Fruit fly (Drosophila melanogaster) S2 (cell line): ENCODE measurements around the gene bc10.

Source experiments
- CG8478 ChIP-seq: fragments of >200 bp; optimal IDR thresholded peaks from 2 replicates; lab custom pipeline; 2018
- CTCF ChIP-seq, 2 experiments: fragments of >200 bp; optimal IDR thresholded peaks; 2 replicates each; lab custom pipeline; 2018

bc10 gene

DNA sequence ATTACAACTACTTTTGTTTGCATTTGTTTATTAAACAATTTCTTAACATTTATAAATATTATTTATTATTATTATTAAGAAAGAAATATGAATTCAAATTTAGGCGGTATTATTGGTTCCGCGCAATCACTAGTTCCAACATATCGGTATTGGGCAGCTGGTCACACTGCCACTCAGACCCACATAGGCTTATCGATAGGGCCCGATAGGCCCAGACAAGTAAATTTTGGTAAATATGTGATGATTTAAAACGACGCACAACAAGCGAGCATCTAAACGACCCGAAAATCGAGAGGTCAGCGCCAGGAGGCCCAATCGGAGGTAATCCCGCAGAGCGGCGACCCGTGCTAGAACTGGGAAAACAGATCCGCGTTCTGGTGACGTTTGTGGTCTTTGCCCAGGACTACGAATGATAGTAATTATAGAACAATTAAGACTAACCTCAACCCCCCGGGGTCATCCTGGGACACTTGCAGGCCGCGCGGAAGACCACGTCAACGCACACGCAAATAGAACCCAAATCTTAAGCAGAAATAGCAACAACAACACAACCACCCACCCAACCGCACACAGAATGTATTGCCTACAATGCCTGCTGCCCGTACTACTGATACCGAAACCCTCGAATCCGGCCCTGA is at the start of gene bc10:
Gene bc10 (plus strand): TSS at position 181 of the 638 bp plus-strand sequence.
- TF ChIP-seq CTCF (optimal IDR thresholded peaks at IDR 0.05; lab: Kevin White, UChicago), result no peak
- TF ChIP-seq CG8478 (lab: Kevin White, UChicago), result no peak

DNA sequence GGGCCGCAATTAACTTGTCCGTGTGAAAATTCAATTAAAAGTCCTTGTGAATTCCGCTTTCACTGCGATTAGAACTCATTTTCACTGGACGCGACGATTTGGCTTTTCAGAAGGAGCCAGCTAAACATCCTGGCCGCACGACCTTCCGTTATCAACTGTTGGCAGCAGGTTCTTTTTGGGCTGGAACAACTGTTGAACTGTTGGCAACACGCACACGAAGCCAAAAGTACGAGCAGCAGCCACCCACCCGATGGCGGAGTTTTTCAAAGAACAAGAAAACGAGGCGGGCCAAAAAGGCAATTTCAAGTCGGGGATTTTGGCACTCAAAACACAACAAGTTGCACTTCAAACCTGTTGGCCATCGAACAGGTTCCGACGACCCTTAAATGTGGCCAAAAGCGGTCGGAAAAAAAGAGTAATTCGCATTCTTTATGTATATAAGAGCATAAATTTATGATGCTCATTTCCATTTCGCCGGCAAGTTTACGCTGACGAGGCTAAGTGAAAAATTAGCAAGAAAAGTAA is 42.1 kb upstream of the bc10 start:
- TF ChIP-seq CG8478 (lab: Kevin White, UChicago), result no peak
- no peak for TF ChIP-seq CTCF (optimal IDR thresholded peaks at IDR 0.05; lab: Kevin White, UChicago)

DNA sequence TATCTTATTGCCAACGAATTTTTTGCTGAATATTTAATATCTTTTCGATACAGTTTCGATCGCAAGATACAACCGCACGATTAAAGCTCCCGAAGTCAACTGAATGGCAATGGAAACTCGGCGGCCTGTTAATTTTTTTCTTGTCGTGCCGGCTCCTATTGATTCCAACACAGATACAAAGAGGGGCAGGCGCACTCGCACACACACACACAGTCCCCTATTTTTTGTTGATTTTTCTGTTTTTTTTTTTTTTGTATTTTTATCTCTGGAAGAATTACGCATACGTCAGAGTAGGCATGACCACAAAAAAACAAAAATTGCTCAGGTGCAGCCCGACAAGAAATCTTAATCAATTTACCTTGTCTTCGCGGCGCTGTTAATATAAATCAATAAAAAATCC is 35.8 kb upstream of the bc10 start, which contains the start of gene Lkr:
Gene Lkr (minus strand): TSS at position 101 of the 400 bp plus-strand sequence.
- TF ChIP-seq CG8478 (lab: Kevin White, UChicago) (no peak), CTCF (optimal IDR thresholded peaks at IDR 0.05; lab: Kevin White, UChicago) (no peak)

DNA sequence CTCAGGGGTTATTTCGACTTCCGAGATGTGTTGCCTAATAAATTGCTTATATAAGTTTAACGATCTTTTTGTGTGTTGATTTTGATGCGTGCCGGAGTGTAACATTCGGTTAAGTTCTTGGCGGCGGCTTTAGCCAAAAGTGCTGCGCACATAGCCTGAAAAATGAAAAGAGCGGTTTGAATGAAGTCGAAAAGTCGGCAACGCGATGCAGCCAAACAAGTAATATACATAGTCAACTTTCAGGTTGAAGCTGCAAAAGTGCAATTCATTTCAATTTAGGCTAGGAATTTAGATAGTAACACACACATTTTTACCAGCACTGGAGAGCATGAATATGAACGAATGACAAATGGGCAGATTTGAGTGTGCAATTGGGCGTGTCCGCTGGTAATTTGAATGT is 30.8 kb upstream of the bc10 start:
- no peak for TF ChIP-seq CG8478 (lab: Kevin White, UChicago)
- TF ChIP-seq CTCF (optimal IDR thresholded peaks at IDR 0.05; lab: Kevin White, UChicago), result no peak

DNA sequence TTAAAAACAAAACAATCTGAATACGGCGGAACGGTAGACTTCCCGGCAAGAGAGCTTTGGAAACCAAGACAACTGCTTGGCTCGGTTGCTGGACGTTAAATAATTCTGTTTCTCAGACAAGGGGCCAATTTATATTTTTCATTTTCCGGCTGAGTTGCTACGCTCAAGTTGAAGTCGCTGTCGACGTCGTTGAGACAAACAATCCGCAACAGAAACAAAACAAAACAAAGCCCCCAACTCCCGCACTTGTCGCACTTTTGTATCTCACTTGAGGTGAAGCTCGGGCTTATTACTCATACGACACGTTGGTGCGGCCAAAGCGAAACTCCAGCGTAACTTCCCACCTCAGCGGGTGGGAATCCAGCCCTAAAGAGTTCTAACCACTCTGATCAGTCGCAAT is 29.4 kb upstream of the bc10 start, which contains the start of gene CG13285:
Gene CG13285 (minus strand): TSS at position 101 of the 400 bp plus-strand sequence.
- TF ChIP-seq CTCF (optimal IDR thresholded peaks at IDR 0.05; lab: Kevin White, UChicago), result no peak
- TF ChIP-seq CG8478 (lab: Kevin White, UChicago), result no peak

DNA sequence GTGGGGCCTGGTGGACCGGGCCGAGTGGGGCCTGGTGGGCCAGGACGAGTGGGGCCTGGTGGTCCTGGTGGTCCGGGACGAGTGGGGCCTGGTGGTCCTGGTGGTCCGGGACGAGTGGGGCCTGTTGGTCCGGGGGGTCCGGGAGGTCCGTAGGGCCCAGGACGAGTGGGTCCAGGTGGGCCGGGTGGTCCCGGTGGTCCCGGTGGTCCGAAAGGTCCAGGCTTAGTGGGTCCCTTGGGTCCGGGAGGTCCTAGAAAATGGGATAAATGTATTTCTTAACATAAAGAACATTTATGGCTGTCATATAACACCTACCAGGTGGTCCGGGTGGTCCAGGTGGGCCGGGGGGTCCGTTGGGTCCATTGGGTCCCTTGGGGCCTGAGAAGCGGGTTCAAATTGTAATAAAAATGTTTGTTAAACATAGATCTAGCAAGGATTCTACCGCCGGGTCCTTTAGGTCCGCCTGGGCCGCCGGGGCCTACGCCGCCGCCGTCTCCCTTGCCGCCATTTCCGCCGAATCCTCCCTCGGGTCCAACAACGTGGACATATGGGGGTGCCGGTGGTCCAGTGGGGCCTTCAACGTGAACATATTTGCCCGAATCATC is 24.3 kb upstream of the bc10 start:
- TF ChIP-seq CTCF (optimal IDR thresholded peaks at IDR 0.05; lab: Kevin White, UChicago), result no peak
- TF ChIP-seq CG8478 (lab: Kevin White, UChicago), result no peak

DNA sequence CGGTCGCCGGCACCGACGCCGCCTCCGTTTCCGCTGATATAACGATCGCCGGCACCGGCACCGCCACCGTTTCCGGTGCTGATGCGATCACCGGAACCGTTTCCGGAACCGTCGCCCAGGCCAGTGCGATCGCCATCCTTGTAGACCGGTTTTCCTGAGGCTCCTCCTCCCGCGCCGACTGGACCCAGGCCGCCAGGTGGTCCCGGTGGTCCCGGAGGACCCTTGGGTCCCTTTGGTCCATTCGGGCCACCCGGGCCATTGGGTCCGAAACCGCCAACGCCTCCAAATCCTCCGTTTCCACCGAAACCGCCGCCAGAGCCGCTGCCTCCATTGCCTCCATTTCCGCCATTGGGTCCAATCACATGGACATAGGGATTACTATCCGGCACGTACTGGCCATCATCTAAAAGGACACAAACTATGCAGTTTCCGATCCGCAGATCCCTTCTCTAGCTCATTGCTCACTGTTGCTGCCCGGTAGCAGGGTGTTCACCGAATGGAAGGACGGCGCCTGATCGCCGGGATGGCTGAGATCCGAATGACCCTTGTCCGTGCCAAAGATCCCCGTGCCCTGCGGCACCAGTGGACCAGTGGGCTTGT is 22.2 kb upstream of the bc10 start:
- TF ChIP-seq CG8478 (lab: Kevin White, UChicago), result no peak
- TF ChIP-seq CTCF (optimal IDR thresholded peaks at IDR 0.05; lab: Kevin White, UChicago), result no peak

DNA sequence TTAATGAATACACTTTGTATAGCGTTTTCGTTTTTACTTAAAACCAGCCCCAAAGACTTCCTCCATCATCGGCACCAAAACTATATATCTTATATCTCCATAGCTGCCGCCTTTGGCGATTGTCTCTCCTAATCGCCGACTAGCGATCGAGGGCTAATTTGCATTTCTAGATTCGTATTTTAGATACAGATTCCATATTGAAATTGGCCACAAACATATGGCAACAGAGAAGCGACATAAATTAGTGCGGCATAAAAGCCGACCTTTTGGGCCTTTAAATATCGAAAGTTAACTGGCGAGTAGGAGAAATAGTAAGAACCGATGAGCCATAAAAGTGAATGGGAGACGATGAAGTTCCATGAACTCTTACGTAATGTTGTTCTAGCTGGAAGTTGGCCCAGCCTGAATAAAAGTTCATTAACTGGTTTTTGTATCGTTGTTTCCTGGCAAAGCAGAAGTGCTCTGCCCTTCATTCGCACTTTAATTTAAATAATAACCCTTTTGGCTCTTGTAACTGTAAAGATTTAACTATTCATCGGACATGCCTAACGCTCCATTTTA is 16.4 kb upstream of the bc10 start:
- TF ChIP-seq CTCF (optimal IDR thresholded peaks at IDR 0.05; lab: Kevin White, UChicago) (no peak), CG8478 (lab: Kevin White, UChicago) (no peak)

DNA sequence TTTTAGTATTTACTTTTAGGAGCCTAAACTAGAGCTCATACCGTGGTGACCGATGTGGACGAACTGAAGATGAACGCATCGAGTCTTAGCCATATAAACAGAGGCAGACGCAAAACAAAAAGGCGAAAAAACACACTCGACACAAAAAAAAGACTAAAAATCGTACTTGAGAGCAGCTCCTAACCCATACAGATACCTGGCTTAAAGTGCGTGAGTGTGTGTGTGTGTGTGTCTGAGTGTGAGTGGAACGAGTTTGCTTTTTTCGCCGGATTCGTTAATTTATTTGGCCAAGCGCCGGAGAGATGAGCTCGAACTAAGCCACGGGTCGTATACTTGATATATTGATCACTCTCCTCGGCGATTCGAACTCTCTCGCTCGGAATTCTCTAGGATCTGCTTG is 13.9 kb upstream of the bc10 start, which contains the start of gene frm:
Gene frm (minus strand): TSS at position 73 of the 400 bp plus-strand sequence.
- TF ChIP-seq CG8478 (lab: Kevin White, UChicago) (no peak), CTCF (optimal IDR thresholded peaks at IDR 0.05; lab: Kevin White, UChicago) (no peak)

DNA sequence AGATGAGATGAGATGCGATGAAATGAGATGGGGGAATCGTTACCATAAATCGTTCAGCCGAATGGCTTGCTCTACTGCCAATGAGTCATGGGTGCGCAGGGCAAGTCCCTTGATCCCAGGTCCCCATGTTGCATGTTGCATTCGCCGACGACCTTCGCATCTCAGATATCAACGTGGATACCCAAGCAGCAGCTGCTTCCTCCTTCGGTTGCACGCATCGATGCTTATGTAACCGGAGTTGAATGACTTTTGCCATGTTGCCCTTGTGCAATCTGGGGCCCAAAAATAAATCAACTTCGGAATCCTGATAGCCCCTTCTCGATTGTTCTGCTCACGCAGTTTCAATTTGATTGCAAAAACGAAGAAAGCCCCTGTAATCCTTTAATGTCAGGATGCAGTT is 11.3 kb upstream of the bc10 start:
- TF ChIP-seq CTCF (optimal IDR thresholded peaks at IDR 0.05; lab: Kevin White, UChicago), result no peak
- no peak for TF ChIP-seq CG8478 (lab: Kevin White, UChicago)

DNA sequence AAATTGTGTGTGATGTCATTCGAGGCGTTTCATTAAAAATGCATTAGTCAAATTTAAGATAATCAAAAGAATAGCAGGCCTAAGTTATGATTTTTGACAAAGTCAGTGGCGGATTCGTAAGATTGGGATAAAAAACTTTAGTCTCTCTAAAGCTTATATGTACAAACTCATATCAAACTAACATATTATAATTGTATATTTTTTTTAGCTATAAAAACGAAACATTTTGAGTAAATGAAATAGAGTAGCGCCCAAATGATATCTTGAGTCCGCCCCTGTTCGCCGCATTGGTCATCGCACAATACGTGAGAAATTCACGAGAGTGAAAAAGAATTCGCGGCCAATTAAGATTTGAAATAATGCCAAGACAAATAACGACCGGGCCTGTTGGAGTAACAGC is 10.7 kb upstream of the bc10 start:
- TF ChIP-seq CTCF (optimal IDR thresholded peaks at IDR 0.05; lab: Kevin White, UChicago) (no peak), CG8478 (lab: Kevin White, UChicago) (no peak)

DNA sequence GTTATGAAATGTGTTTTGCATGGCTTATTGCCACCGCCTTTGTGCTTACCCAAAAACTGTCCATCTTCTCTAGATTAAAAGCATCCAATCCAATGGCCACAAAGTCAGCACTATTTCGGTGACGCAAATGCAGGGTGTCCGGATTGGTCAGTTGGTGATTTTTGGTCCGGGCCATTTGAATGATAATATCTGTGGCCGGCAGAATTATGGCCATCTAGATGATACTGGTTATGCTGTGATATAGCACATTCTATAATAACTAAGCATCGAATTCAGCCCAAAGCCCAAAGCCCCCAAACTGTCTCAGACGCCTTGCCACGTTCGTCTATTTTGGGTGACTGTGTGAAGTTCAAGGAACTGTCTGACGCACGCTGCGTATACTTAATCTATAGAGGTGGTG is 8.8 kb upstream of the bc10 start:
- TF ChIP-seq CG8478 (lab: Kevin White, UChicago), result no peak
- TF ChIP-seq CTCF (optimal IDR thresholded peaks at IDR 0.05; lab: Kevin White, UChicago), result no peak

DNA sequence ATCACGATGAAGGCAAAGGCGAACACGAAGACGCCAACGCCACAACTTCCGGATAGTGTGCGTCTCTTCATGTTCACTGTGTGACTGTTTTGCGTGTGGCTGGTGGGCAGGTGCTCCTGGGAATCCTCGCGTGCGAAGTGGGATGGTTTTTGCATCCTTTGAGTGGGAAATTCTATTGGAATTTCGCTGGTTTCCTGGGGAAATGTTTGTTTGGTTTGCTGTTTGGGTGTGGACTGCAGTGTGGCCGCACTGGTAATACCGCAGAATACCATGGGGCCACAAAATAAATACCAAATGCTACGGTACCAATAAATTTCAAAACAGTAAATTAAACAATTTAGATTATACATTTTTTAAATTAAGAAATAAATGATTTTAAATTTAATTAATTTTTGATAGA is 3.7 kb upstream of the bc10 start, which contains the start of gene sinu:
Gene sinu (minus strand): TSS at position 258 of the 400 bp plus-strand sequence.
- TF ChIP-seq CG8478 (lab: Kevin White, UChicago) (no peak), CTCF (optimal IDR thresholded peaks at IDR 0.05; lab: Kevin White, UChicago) (no peak)

DNA sequence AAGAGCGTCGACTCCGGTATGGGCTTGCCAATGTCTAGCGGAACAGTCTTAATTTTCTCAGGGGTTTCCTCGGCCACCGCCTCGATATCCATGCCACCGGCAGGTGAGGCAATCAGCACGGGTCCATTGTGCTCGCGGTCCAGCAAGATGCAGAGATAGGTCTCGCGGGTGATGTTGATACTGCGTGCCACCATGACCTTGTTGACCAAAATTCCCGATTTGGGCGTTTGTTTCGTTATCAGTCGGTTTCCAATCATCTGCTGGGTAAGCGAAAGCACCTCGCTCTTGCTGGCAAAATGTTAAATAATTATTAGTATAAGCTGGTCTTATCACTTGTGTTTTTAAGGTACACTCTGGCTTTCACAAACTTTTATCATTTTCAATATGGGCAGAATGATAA is 2.4 kb upstream of the bc10 start:
- no peak for TF ChIP-seq CG8478 (lab: Kevin White, UChicago)
- TF ChIP-seq CTCF (optimal IDR thresholded peaks at IDR 0.05; lab: Kevin White, UChicago), result no peak
